Worm (Caenorhabditis elegans) whole organism, young adult: ENCODE results near the gene ccz-1.

Experiments used
- B0336.3 ChIP-seq: fragments of 200-800 bp; sonication (Bioruptor generic); IDR thresholded peaks from 2 replicates; pipeline ENCODE4 v1.3.6; 2022; ENCODE audit warnings: missing genetic modification characterization, missing compliant biosample characterization
- C06A6.2 ChIP-seq: fragments of 200-800 bp; sonication (Bioruptor generic); conservative IDR thresholded peaks from 2 replicates; pipeline ENCODE4 v1.3.6; 2022; ENCODE audit warnings: missing genetic modification characterization, missing compliant biosample characterization
- D2030.7 ChIP-seq: fragments of 200-800 bp; sonication (Bioruptor generic); IDR thresholded peaks from 2 replicates; pipeline ENCODE4 v1.3.6; 2022; ENCODE audit warnings: missing genetic modification reagents, missing genetic modification characterization, missing compliant biosample characterization
- F39B2.1 ChIP-seq: fragments of 200-800 bp; sonication (Bioruptor generic); IDR thresholded peaks from 2 replicates; pipeline ENCODE4 v1.3.6; 2022; ENCODE audit warnings: missing genetic modification reagents, missing genetic modification characterization, missing compliant biosample characterization
- F52B5.7 ChIP-seq: sonication (generic microtip); optimal IDR thresholded peaks from 2 replicates; lab custom pipeline; 2016; ENCODE audit warnings: mild to moderate bottlenecking, missing genetic modification characterization, missing compliant biosample characterization
- F55B11.4 ChIP-seq: sonication (generic microtip); optimal IDR thresholded peaks from 2 replicates; lab custom pipeline; 2016; ENCODE audit warnings: missing compliant biosample characterization, missing genetic modification characterization, borderline replicate concordance; ENCODE audit not compliant: insufficient read depth
- T26A5.8 ChIP-seq: sonication (generic microtip); optimal IDR thresholded peaks from 2 replicates; lab custom pipeline; 2016; ENCODE audit warnings: missing genetic modification characterization, missing compliant biosample characterization
- Y53F4B.3 ChIP-seq: fragments of 200-800 bp; sonication (Bioruptor generic); IDR thresholded peaks from 2 replicates; pipeline ENCODE4 v1.3.6; 2022; ENCODE audit warnings: missing genetic modification reagents, missing genetic modification characterization, missing compliant biosample characterization
- aptf-3 ChIP-seq: fragments of 200-800 bp; sonication (Bioruptor generic); IDR thresholded peaks from 2 replicates; pipeline ENCODE4 v1.3.6; 2022; ENCODE audit warnings: missing genetic modification characterization, missing compliant biosample characterization
- athp-1 ChIP-seq: sonication (generic microtip); optimal IDR thresholded peaks from 2 replicates; lab custom pipeline; 2017; ENCODE audit warnings: mild to moderate bottlenecking, missing genetic modification characterization, missing compliant biosample characterization
- attf-5 ChIP-seq: fragments of 200-800 bp; sonication (Bioruptor generic); optimal IDR thresholded peaks from 2 replicates; lab custom pipeline; 2018; ENCODE audit warnings: mild to moderate bottlenecking, missing genetic modification characterization, missing compliant biosample characterization
- bed-2 ChIP-seq: fragments of 200-800 bp; sonication (Bioruptor generic); IDR thresholded peaks from 2 replicates; pipeline ENCODE4 v1.3.6; 2022; ENCODE audit warnings: missing genetic modification reagents, missing genetic modification characterization, missing compliant biosample characterization
- ccch-3 ChIP-seq: fragments of 200-800 bp; sonication (Bioruptor generic); optimal IDR thresholded peaks from 2 replicates; lab custom pipeline; 2018; ENCODE audit warnings: mild to moderate bottlenecking, missing genetic modification characterization, missing compliant biosample characterization
- cebp-1 ChIP-seq, 2 experiments: fragments of 200-800 bp in 1 of 2; sonication (Bioruptor generic) in 1 of 2; sonication (generic microtip) in 1 of 2; IDR thresholded peaks in 1 of 2; optimal IDR thresholded peaks in 1 of 2; 2 replicates each; pipeline versions ENCODE4 v1.3.6 to Lab custom; 2017 to 2022; ENCODE audit warnings: missing compliant biosample characterization in 2 of 2, missing genetic modification characterization in 2 of 2, mild to moderate bottlenecking in 1 of 2, missing genetic modification reagents in 1 of 2, moderate library complexity in 1 of 2
- ceh-79 ChIP-seq: sonication (generic microtip); optimal IDR thresholded peaks from 2 replicates; lab custom pipeline; 2017; ENCODE audit warnings: mild to moderate bottlenecking, missing genetic modification characterization, missing compliant biosample characterization
- ceh-91 ChIP-seq: fragments of 200-800 bp; sonication (Bioruptor generic); IDR thresholded peaks from 2 replicates; pipeline ENCODE4 v1.3.6; 2022; ENCODE audit warnings: missing genetic modification reagents, missing genetic modification characterization, missing compliant biosample characterization
- die-1 ChIP-seq: sonication (generic microtip); optimal IDR thresholded peaks from 2 replicates; lab custom pipeline; 2016; ENCODE audit warnings: missing genotype, mild to moderate bottlenecking, missing genetic modification characterization, missing compliant biosample characterization
- dpff-1 ChIP-seq: sonication (generic microtip); optimal IDR thresholded peaks from 2 replicates; lab custom pipeline; 2017; ENCODE audit warnings: mild to moderate bottlenecking, missing genetic modification characterization, missing compliant biosample characterization
- dpl-1 ChIP-seq: fragments of 150-350 bp; optimal IDR thresholded peaks from 2 replicates; lab custom pipeline; 2014; ENCODE audit warnings: missing biosample characterization, missing genetic modification reagents, missing genetic modification characterization
- efl-1 ChIP-seq: fragments of 150-350 bp; optimal IDR thresholded peaks from 2 replicates; lab custom pipeline; 2014; ENCODE audit warnings: missing biosample characterization, missing genetic modification reagents, missing genetic modification characterization
- egrh-3 ChIP-seq: fragments of 200-800 bp; sonication (Bioruptor generic); IDR thresholded peaks from 2 replicates; pipeline ENCODE4 v1.3.6; 2022; ENCODE audit warnings: missing genetic modification reagents, missing genetic modification characterization, missing compliant biosample characterization
- ekl-4 ChIP-seq: fragments of 200-800 bp; sonication (Bioruptor generic); IDR thresholded peaks from 2 replicates; pipeline ENCODE4 v1.3.6; 2022; ENCODE audit warnings: missing genetic modification reagents, missing genetic modification characterization, missing compliant biosample characterization
- fkh-3 ChIP-seq: sonication (generic microtip); optimal IDR thresholded peaks from 2 replicates; lab custom pipeline; 2016; ENCODE audit warnings: mild to moderate bottlenecking, missing genetic modification characterization, missing compliant biosample characterization
- gei-17 ChIP-seq: fragments of 200-800 bp; sonication (Bioruptor generic); optimal IDR thresholded peaks from 2 replicates; lab custom pipeline; 2018; ENCODE audit warnings: mild to moderate bottlenecking, missing genetic modification characterization, missing compliant biosample characterization
- hlh-26 ChIP-seq: fragments of 200-800 bp; sonication (Bioruptor generic); conservative IDR thresholded peaks from 2 replicates; pipeline ENCODE4 v1.3.6; 2022; ENCODE audit warnings: missing genetic modification reagents, missing genetic modification characterization, missing compliant biosample characterization
- hmg-20 ChIP-seq: fragments of 200-800 bp; sonication (Bioruptor generic); IDR thresholded peaks from 2 replicates; pipeline ENCODE4 v1.3.6; 2022; ENCODE audit warnings: missing genetic modification reagents, missing genetic modification characterization, missing compliant biosample characterization
- hrde-1 ChIP-seq: sonication (generic microtip); optimal IDR thresholded peaks from 2 replicates; lab custom pipeline; 2016; ENCODE audit warnings: missing genetic modification characterization, mild to moderate bottlenecking, missing compliant biosample characterization, moderate library complexity, missing genotype, missing genetic modification reagents, borderline replicate concordance
- let-526 ChIP-seq: fragments of 200-800 bp; sonication (Bioruptor generic); IDR thresholded peaks from 2 replicates; pipeline ENCODE4 v1.3.6; 2022; ENCODE audit warnings: missing genetic modification reagents, missing genetic modification characterization, missing compliant biosample characterization
- lin-40 ChIP-seq: sonication (generic microtip); optimal IDR thresholded peaks from 2 replicates; lab custom pipeline; 2016; ENCODE audit warnings: missing genetic modification characterization, mild to moderate bottlenecking, missing compliant biosample characterization, missing genotype, missing genetic modification reagents
- lsy-27 ChIP-seq: sonication (generic microtip); optimal IDR thresholded peaks from 2 replicates; lab custom pipeline; 2017; ENCODE audit warnings: missing genetic modification characterization, mild to moderate bottlenecking, missing compliant biosample characterization, antibody characterized with exemption, missing genotype, borderline replicate concordance; ENCODE audit not compliant: insufficient read depth
- madf-6 ChIP-seq: fragments of 200-800 bp; sonication (Bioruptor generic); IDR thresholded peaks from 2 replicates; pipeline ENCODE4 v1.3.6; 2022; ENCODE audit warnings: missing genetic modification reagents, missing genetic modification characterization, missing compliant biosample characterization
- mcd-1 ChIP-seq: fragments of 200-800 bp; sonication (Bioruptor generic); IDR thresholded peaks from 2 replicates; pipeline ENCODE4 v1.3.6; 2022; ENCODE audit warnings: missing genetic modification reagents, missing genetic modification characterization, missing compliant biosample characterization
- mel-28 ChIP-seq: sonication (generic microtip); optimal IDR thresholded peaks from 2 replicates; lab custom pipeline; 2016; ENCODE audit warnings: borderline replicate concordance, mild to moderate bottlenecking, missing genetic modification characterization, missing compliant biosample characterization
- mes-4 ChIP-seq: sonication (generic microtip); optimal IDR thresholded peaks from 2 replicates; lab custom pipeline; 2016; ENCODE audit warnings: missing genotype, missing genetic modification characterization, missing compliant biosample characterization
- nfya-1 ChIP-seq: sonication (generic microtip); optimal IDR thresholded peaks from 2 replicates; lab custom pipeline; 2017; ENCODE audit warnings: antibody characterized with exemption, missing compliant biosample characterization, missing genetic modification characterization, borderline replicate concordance; ENCODE audit not compliant: insufficient read depth
- nhr-179 ChIP-seq: sonication (generic microtip); optimal IDR thresholded peaks from 2 replicates; lab custom pipeline; 2016; ENCODE audit warnings: mild to moderate bottlenecking, missing genetic modification characterization, missing compliant biosample characterization
- repo-1 ChIP-seq: sonication (generic microtip); optimal IDR thresholded peaks from 2 replicates; lab custom pipeline; 2017; ENCODE audit warnings: mild to moderate bottlenecking, missing genetic modification characterization, missing compliant biosample characterization
- sea-2 ChIP-seq: fragments of 200-800 bp; sonication (Bioruptor generic); IDR thresholded peaks from 2 replicates; pipeline ENCODE4 v1.3.6; 2022; ENCODE audit warnings: missing genetic modification characterization, missing compliant biosample characterization
- snpc-1.3 ChIP-seq: sonication (generic microtip); optimal IDR thresholded peaks from 2 replicates; lab custom pipeline; 2017; ENCODE audit warnings: missing genetic modification characterization, mild to moderate bottlenecking, missing compliant biosample characterization, antibody characterized with exemption, moderate library complexity, missing genotype, missing genetic modification reagents; ENCODE audit not compliant: insufficient read depth
- sptf-2 ChIP-seq: fragments of 200-800 bp; sonication (Bioruptor generic); optimal IDR thresholded peaks from 2 replicates; lab custom pipeline; 2018; ENCODE audit warnings: mild to moderate bottlenecking, missing genetic modification characterization, missing compliant biosample characterization
- tbx-9 ChIP-seq: sonication (generic microtip); optimal IDR thresholded peaks from 2 replicates; lab custom pipeline; 2016; ENCODE audit warnings: borderline replicate concordance, missing genetic modification characterization, inconsistent platforms, missing compliant biosample characterization
- unc-130 ChIP-seq: sonication (generic microtip); optimal IDR thresholded peaks from 2 replicates; lab custom pipeline; 2016; ENCODE audit warnings: missing genetic modification reagents, missing genetic modification characterization, missing compliant biosample characterization
- unc-62 ChIP-seq: fragments of 150-350 bp; optimal IDR thresholded peaks from 2 replicates; lab custom pipeline; 2014; ENCODE audit warnings: missing biosample characterization, missing genetic modification reagents, missing genetic modification characterization
- zim-3 ChIP-seq: sonication (generic microtip); optimal IDR thresholded peaks from 2 replicates; lab custom pipeline; 2017; ENCODE audit warnings: mild to moderate bottlenecking, missing genetic modification characterization, moderate library complexity, missing compliant biosample characterization
- ztf-22 ChIP-seq: fragments of 200-800 bp; sonication (Bioruptor generic); optimal IDR thresholded peaks from 2 replicates; lab custom pipeline; 2018; ENCODE audit warnings: mild to moderate bottlenecking, missing genetic modification characterization, moderate library complexity, missing compliant biosample characterization
- ztf-25 ChIP-seq: fragments of 200-800 bp; sonication (Bioruptor generic); IDR thresholded peaks from 2 replicates; pipeline ENCODE4 v1.3.6; 2022; ENCODE audit warnings: missing genetic modification reagents, missing genetic modification characterization, missing compliant biosample characterization
- ztf-28 ChIP-seq: fragments of 200-800 bp; sonication (Bioruptor generic); IDR thresholded peaks from 2 replicates; pipeline ENCODE4 v1.3.6; 2022; ENCODE audit warnings: missing genetic modification reagents, missing genetic modification characterization, missing compliant biosample characterization

Gene ccz-1

ce11 chrV:13658577-13658976 is 20.1 kb upstream of the ccz-1 start (continued):
- no peak for TF ChIP-seq lsy-27 (tag; lab: Kevin White, UChicago)
- no peak for TF ChIP-seq nfya-1
- no peak for TF ChIP-seq egrh-3
- no peak for TF ChIP-seq hlh-26 (GFP tag; lab: Robert Waterston, UW)
- no peak for TF ChIP-seq nhr-179 (tag; lab: Kevin White, UChicago)
- no peak for TF ChIP-seq unc-130 (GFP tag; lab: Kevin White, UChicago)
- TF ChIP-seq ztf-22 (GFP tag; lab: Kevin White, UChicago): peak; percentile 96
- no peak for TF ChIP-seq bed-2 (GFP tag; lab: Robert Waterston, UW)
- TF ChIP-seq ztf-25 (GFP tag; lab: Robert Waterston, UW): no peak
- no peak for TF ChIP-seq dpl-1
- no peak for TF ChIP-seq sptf-2 (GFP tag; lab: Kevin White, UChicago)
- no peak for TF ChIP-seq zim-3
- no peak for TF ChIP-seq F39B2.1 (GFP tag; lab: Robert Waterston, UW)
- TF ChIP-seq snpc-1.3: no peak
- peak; percentile 94 for TF ChIP-seq let-526
- peak; percentile 37; the same call in 1 of the 2 replicates for TF ChIP-seq madf-6 (GFP tag; lab: Robert Waterston, UW)
- TF ChIP-seq T26A5.8 (tag; lab: Kevin White, UChicago): no peak
- no peak for TF ChIP-seq tbx-9 (tag; lab: Kevin White, UChicago)
- no peak for TF ChIP-seq unc-62 (GFP tag; lab: Kevin White, UChicago)
- no peak for TF ChIP-seq F55B11.4 (tag; lab: Kevin White, UChicago)
- TF ChIP-seq mcd-1: peak; percentile 69
- peak; percentile 82 for TF ChIP-seq cebp-1 (GFP tag; IDR thresholded peaks at IDR 0.05; lab: Robert Waterston, UW)
- TF ChIP-seq cebp-1 (tag; optimal IDR thresholded peaks at IDR 0.05; lab: Kevin White, UChicago): peak; percentile 91
- TF ChIP-seq fkh-3 (tag; lab: Kevin White, UChicago): no peak
- TF ChIP-seq mel-28 (tag; lab: Kevin White, UChicago): no peak
- TF ChIP-seq aptf-3 (GFP tag; lab: Robert Waterston, UW): no peak
- peak; percentile 78 for TF ChIP-seq attf-5 (GFP tag; lab: Kevin White, UChicago)
- no peak for TF ChIP-seq ceh-79 (tag; lab: Kevin White, UChicago)
- peak; percentile 71 for TF ChIP-seq die-1 (tag; lab: Kevin White, UChicago)
- TF ChIP-seq ccch-3: no peak
- TF ChIP-seq C06A6.2 (GFP tag; lab: Robert Waterston, UW): peak; percentile 87
- TF ChIP-seq lin-40: peak; percentile 92
- peak; percentile 58 for TF ChIP-seq F52B5.7 (tag; lab: Kevin White, UChicago)
- no peak for TF ChIP-seq Y53F4B.3
- no peak for TF ChIP-seq dpff-1 (tag; lab: Kevin White, UChicago)
- no peak for TF ChIP-seq D2030.7 (GFP tag; lab: Robert Waterston, UW)
- no peak for TF ChIP-seq hmg-20 (GFP tag; lab: Robert Waterston, UW)
- no peak for TF ChIP-seq ztf-28 (GFP tag; lab: Robert Waterston, UW)
- TF ChIP-seq efl-1 (GFP tag; lab: Kevin White, UChicago): no peak
- TF ChIP-seq athp-1 (tag; lab: Kevin White, UChicago): peak; percentile 48
- TF ChIP-seq repo-1 (tag; lab: Kevin White, UChicago): peak; percentile 70
- peak; percentile 66 for TF ChIP-seq ekl-4 (GFP tag; lab: Robert Waterston, UW)
- TF ChIP-seq ceh-91 (GFP tag; lab: Robert Waterston, UW): no peak
- no peak for TF ChIP-seq sea-2 (GFP tag; lab: Robert Waterston, UW)
- no peak for TF ChIP-seq hrde-1 (tag; lab: Kevin White, UChicago)
- peak; percentile 82 for TF ChIP-seq gei-17 (GFP tag; lab: Kevin White, UChicago)
- no peak for TF ChIP-seq mes-4 (tag; lab: Kevin White, UChicago)
- no peak; the same call in none of the 2 replicates for TF ChIP-seq B0336.3
